Fruit fly (Drosophila melanogaster): ENCODE measurements around the gene HLH4C.

The HLH4C gene

DNA sequence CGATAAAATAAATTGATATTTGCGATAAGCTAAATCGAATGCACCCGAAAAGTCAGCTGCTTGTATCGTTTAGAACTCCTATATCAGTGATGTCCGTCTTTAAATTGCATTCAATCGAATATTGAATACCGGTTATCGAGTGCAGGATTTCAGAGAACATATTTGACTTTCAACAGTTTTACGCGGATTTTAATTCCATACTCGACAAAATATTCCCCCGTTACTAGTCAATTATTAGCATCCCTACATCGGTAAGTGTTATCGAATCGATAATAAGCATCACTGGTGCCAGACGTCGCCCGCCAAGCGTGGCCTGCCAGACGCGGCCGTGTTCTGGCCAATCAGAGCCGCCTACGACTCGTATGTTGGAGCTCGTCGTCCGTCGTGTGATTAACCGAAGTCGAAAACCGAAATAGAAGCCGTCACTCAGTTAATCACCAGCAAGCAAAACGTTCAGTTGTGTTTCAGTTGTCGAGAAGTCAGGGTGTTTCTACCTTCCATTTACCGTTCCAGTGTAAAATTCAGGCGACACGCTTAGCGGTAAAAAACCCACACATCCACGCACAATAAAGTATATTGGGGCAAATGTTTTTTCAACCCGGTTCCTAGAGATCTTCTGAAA is 40.7 kb upstream of the HLH4C start, which contains the start of gene ctp:
ctp (plus strand) TSS at position 23 of the 622 bp plus-strand sequence.
- peak; percentile 14 for TF ChIP-seq tin (GFP tag; optimal IDR thresholded peaks at IDR 0.05)
- TF ChIP-seq CG34376 (GFP tag; optimal IDR thresholded peaks at IDR 0.05): peak; percentile 78
- peak; percentile 53 for TF ChIP-seq CG2678 (tag; optimal IDR thresholded peaks at IDR 0.05)
- TF ChIP-seq dysf (GFP tag; IDR thresholded peaks at IDR 0.05): peak; percentile 47; the same call in 2 of the 3 replicates
- no peak for TF ChIP-seq CG1233 (GFP tag; optimal IDR thresholded peaks at IDR 0.05)
- TF ChIP-seq her (GFP tag; optimal IDR thresholded peaks at IDR 0.05): peak; percentile 70
- TF ChIP-seq Hr51 (GFP tag; optimal IDR thresholded peaks at IDR 0.05): peak; percentile 39 to 56
- peak in 1 of 2 experiments; percentile 24 for TF ChIP-seq insv (GFP tag; optimal IDR thresholded peaks at IDR 0.05)
- TF ChIP-seq Stat92E (GFP tag; optimal IDR thresholded peaks at IDR 0.05): peak in 1 of 3 experiments; percentile 40
- TF ChIP-seq prd (optimal IDR thresholded peaks at IDR 0.05): no peak
- TF ChIP-seq prd (GFP tag; IDR thresholded peaks at IDR 0.05): peak; percentile 64
- TF ChIP-seq CG18764 (GFP tag; optimal IDR thresholded peaks at IDR 0.05): no peak
- no peak for TF ChIP-seq CG8089 (GFP tag; optimal IDR thresholded peaks at IDR 0.05)
- peak; percentile 11 for TF ChIP-seq CG4707 (GFP tag; optimal IDR thresholded peaks at IDR 0.05)
- TF ChIP-seq tap (tag; optimal IDR thresholded peaks at IDR 0.05): peak; percentile 35
- no peak for TF ChIP-seq cwo (GFP tag; optimal IDR thresholded peaks at IDR 0.05)
- no peak for TF ChIP-seq luna (GFP tag; optimal IDR thresholded peaks at IDR 0.05)
- peak; percentile 22 to 39 for TF ChIP-seq bsh (GFP tag; optimal IDR thresholded peaks at IDR 0.05)
- no peak for TF ChIP-seq CG4730 (GFP tag; IDR thresholded peaks at IDR 0.05)
- TF ChIP-seq Chrac-16 (GFP tag; optimal IDR thresholded peaks at IDR 0.05): peak; percentile 53
- TF ChIP-seq corto (GFP tag; optimal IDR thresholded peaks at IDR 0.05): no peak
- TF ChIP-seq ap (GFP tag; IDR thresholded peaks at IDR 0.05): no peak
- peak; percentile 11 for TF ChIP-seq CG9437 (GFP tag; optimal IDR thresholded peaks at IDR 0.05)
- no peak for TF ChIP-seq kah (GFP tag; optimal IDR thresholded peaks at IDR 0.05)
- peak; percentile 29 for TF ChIP-seq CG9817 (tag; optimal IDR thresholded peaks at IDR 0.05)
- TF ChIP-seq CG16863 (GFP tag; optimal IDR thresholded peaks at IDR 0.05): peak; percentile 4
- no peak for TF ChIP-seq Abd-B (GFP tag; optimal IDR thresholded peaks at IDR 0.05)
- peak; percentile 75 for TF ChIP-seq CG1603 (tag; optimal IDR thresholded peaks at IDR 0.05)
- TF ChIP-seq H2.0 (GFP tag; IDR thresholded peaks at IDR 0.05): peak; percentile 4; the same call in 1 of the 2 replicates
- peak; percentile 8 for TF ChIP-seq fd3F (GFP tag; optimal IDR thresholded peaks at IDR 0.05)
- TF ChIP-seq HLH4C (GFP tag; IDR thresholded peaks at IDR 0.05; ENCODE audit: partially characterized antibody): peak; percentile 83
- peak; percentile 41 for TF ChIP-seq bab2 (GFP tag; optimal IDR thresholded peaks at IDR 0.05)
- TF ChIP-seq Vsx1 (GFP tag; optimal IDR thresholded peaks at IDR 0.05): peak; percentile 0
- no peak; the same call in 2 of the 3 replicates for TF ChIP-seq sr (GFP tag; IDR thresholded peaks at IDR 0.05)
- TF ChIP-seq Dp (GFP tag; optimal IDR thresholded peaks at IDR 0.05): peak; percentile 11
- peak; percentile 64 for TF ChIP-seq mirr (GFP tag; optimal IDR thresholded peaks at IDR 0.05)
- TF ChIP-seq Sry-δ (GFP tag; optimal IDR thresholded peaks at IDR 0.05): peak; percentile 75
- no peak for TF ChIP-seq gsb-n (tag; optimal IDR thresholded peaks at IDR 0.05)
- no peak for TF ChIP-seq Sox100B (GFP tag; optimal IDR thresholded peaks at IDR 0.05)
- TF ChIP-seq HmgD (GFP tag; optimal IDR thresholded peaks at IDR 0.05): peak; percentile 37
- no peak for TF ChIP-seq CG8281 (tag; optimal IDR thresholded peaks at IDR 0.05)
- TF ChIP-seq gro (GFP tag; optimal IDR thresholded peaks at IDR 0.05): peak; percentile 38
- TF ChIP-seq Antp (GFP tag; optimal IDR thresholded peaks at IDR 0.05): peak; percentile 46
- peak; percentile 78 for TF ChIP-seq zfh2 (GFP tag; optimal IDR thresholded peaks at IDR 0.05)
- peak; percentile 67 for TF ChIP-seq Dref (GFP tag; IDR thresholded peaks at IDR 0.05)
- TF ChIP-seq Mad (GFP tag; optimal IDR thresholded peaks at IDR 0.05): peak; percentile 53
- peak; percentile 97 for TF ChIP-seq Jarid2 (GFP tag; optimal IDR thresholded peaks at IDR 0.05)
- no peak for TF ChIP-seq CG11723 (GFP tag; optimal IDR thresholded peaks at IDR 0.05)
- peak; percentile 80 for TF ChIP-seq CG2120 (GFP tag; optimal IDR thresholded peaks at IDR 0.05)

Data from whole organism, embryonic.